Worm (Caenorhabditis elegans): ENCODE results near the gene tat-1.
A peak's percentile ranks its signal among the peaks of the same experiment; 100 is the strongest.

tat-1 gene

DNA sequence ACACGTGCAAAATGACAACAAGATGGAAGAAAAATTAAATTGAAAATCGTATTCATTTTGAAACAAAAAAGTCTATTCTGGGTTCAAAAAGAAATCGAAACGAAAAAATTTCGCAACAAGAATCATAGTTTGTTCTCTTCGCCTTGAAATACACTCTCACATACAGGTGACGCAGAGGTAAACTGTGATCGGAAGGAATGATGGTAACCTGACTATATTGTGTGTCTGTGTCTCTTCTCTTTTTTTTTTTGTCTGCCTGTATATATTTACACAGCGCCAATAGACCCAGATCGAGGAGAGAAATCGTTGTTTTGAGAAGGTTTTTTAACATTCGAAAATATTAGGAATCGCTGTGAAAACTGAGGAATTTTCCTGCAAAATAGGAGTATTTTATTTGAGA is 2.5 kb upstream of the tat-1 start:
- no peak for TF ChIP-seq lsy-12 (tag; optimal IDR thresholded peaks at IDR 0.05)
- TF ChIP-seq ztf-4 (tag; optimal IDR thresholded peaks at IDR 0.05): no peak
- TF ChIP-seq eor-1 (tag; optimal IDR thresholded peaks at IDR 0.05): no peak
- TF ChIP-seq ztf-11 (tag; optimal IDR thresholded peaks at IDR 0.05): no peak
- TF ChIP-seq nhr-28 (tag; optimal IDR thresholded peaks at IDR 0.05): no peak
- TF ChIP-seq daf-12 (tag; optimal IDR thresholded peaks at IDR 0.05): no peak
- TF ChIP-seq mdl-1 (tag; optimal IDR thresholded peaks at IDR 0.05): no peak
- TF ChIP-seq nhr-76 (tag; optimal IDR thresholded peaks at IDR 0.05): no peak
- TF ChIP-seq nhr-67 (tag; optimal IDR thresholded peaks at IDR 0.05): no peak
- TF ChIP-seq skn-1 (tag; optimal IDR thresholded peaks at IDR 0.05): no peak
- no peak for TF ChIP-seq mml-1 (tag; optimal IDR thresholded peaks at IDR 0.05)
- peak; percentile 39 for TF ChIP-seq hmg-11 (tag; optimal IDR thresholded peaks at IDR 0.05)
- no peak for TF ChIP-seq ama-1 (optimal IDR thresholded peaks at IDR 0.05)
- peak; percentile 97 for TF ChIP-seq pha-4 (tag; optimal IDR thresholded peaks at IDR 0.05)
- no peak for TF ChIP-seq nhr-77 (tag; optimal IDR thresholded peaks at IDR 0.05)
- TF ChIP-seq unc-39 (tag; optimal IDR thresholded peaks at IDR 0.05): no peak
- TF ChIP-seq egl-5 (tag; optimal IDR thresholded peaks at IDR 0.05): no peak
- no peak for TF ChIP-seq nhr-11 (tag; optimal IDR thresholded peaks at IDR 0.05)
- TF ChIP-seq ceh-9 (tag; optimal IDR thresholded peaks at IDR 0.05): no peak
- no peak for TF ChIP-seq pqm-1 (tag; optimal IDR thresholded peaks at IDR 0.05)
- peak; percentile 52 for TF ChIP-seq nhr-25 (tag; optimal IDR thresholded peaks at IDR 0.05)
- TF ChIP-seq fkh-2 (tag; optimal IDR thresholded peaks at IDR 0.05): no peak
- TF ChIP-seq sea-2 (GFP tag; optimal IDR thresholded peaks at IDR 0.05): no peak
- peak; percentile 42 for TF ChIP-seq snpc-4 (tag; optimal IDR thresholded peaks at IDR 0.05)
- TF ChIP-seq unc-62 (GFP tag; optimal IDR thresholded peaks at IDR 0.05): no peak
- TF ChIP-seq tbx-2 (tag; optimal IDR thresholded peaks at IDR 0.05): no peak
- no peak for TF ChIP-seq R02D3.7 (tag; optimal IDR thresholded peaks at IDR 0.05)
- no peak for TF ChIP-seq ceh-28 (tag; optimal IDR thresholded peaks at IDR 0.05)
- no peak for TF ChIP-seq nhr-23 (tag; optimal IDR thresholded peaks at IDR 0.05)
- no peak for TF ChIP-seq fkh-10 (GFP tag; optimal IDR thresholded peaks at IDR 0.05)
- no peak for TF ChIP-seq elt-3 (tag; optimal IDR thresholded peaks at IDR 0.05)
- TF ChIP-seq nfya-1 (tag; optimal IDR thresholded peaks at IDR 0.05; ENCODE audit: insufficient read depth): peak; percentile 15
- TF ChIP-seq nhr-237 (tag; optimal IDR thresholded peaks at IDR 0.05): no peak
- TF ChIP-seq elt-2 (tag; optimal IDR thresholded peaks at IDR 0.05): peak; percentile 30
- no peak for TF ChIP-seq lin-15B (tag; optimal IDR thresholded peaks at IDR 0.05)
- no peak for TF ChIP-seq fos-1 (tag; optimal IDR thresholded peaks at IDR 0.05)
- no peak for TF ChIP-seq ceh-82 (tag; optimal IDR thresholded peaks at IDR 0.05)
- no peak for TF ChIP-seq zag-1 (tag; optimal IDR thresholded peaks at IDR 0.05)
- TF ChIP-seq lin-39 (tag; optimal IDR thresholded peaks at IDR 0.05): no peak
- TF ChIP-seq ceh-16 (tag; optimal IDR thresholded peaks at IDR 0.05): no peak
- TF ChIP-seq elt-1 (tag; optimal IDR thresholded peaks at IDR 0.05): no peak
- TF ChIP-seq aly-2 (tag; optimal IDR thresholded peaks at IDR 0.05): no peak
- TF ChIP-seq jun-1 (tag; optimal IDR thresholded peaks at IDR 0.05): peak; percentile 67
- TF ChIP-seq nhr-12 (tag; optimal IDR thresholded peaks at IDR 0.05): no peak
- TF ChIP-seq egl-27 (tag; optimal IDR thresholded peaks at IDR 0.05): no peak
- TF ChIP-seq nhr-43 (tag; optimal IDR thresholded peaks at IDR 0.05; ENCODE audit: poor library complexity, severe bottlenecking): no peak
- no peak for TF ChIP-seq ZK546.5 (tag; optimal IDR thresholded peaks at IDR 0.05)

DNA sequence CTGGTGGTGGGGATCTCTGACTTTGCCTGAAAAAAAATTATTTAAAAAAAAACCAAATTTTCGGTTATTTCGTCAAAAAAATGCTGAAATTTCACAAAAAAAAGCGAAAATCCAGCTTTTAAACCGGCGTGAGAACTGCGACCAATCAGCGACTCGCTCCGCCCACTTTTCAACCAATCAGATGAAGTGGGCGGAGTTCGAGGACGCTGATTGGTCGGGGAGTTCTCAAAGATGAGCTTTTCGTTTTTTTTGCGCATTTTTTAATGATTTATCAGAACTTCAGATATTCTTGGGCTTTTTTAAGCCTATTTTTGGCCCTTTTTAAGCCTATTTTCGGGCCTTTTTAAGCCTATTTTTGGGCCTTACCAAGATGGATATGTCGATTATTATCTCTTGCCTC is 1.3 kb downstream of the tat-1 start:
- TF ChIP-seq nfya-1 (tag; optimal IDR thresholded peaks at IDR 0.05; ENCODE audit: insufficient read depth) (peak; percentile 93), eor-1 (tag; optimal IDR thresholded peaks at IDR 0.05) (no peak)

Measured in whole organism, L3 larva.